Worm (Caenorhabditis elegans) whole organism, L4 larva: Measurements from ENCODE around the gene nhl-3.

Experiments
- D1046.2 ChIP-seq: fragments of 200-800 bp; sonication (Bioruptor generic); IDR thresholded peaks from 2 replicates; pipeline ENCODE4 v1.3.6; 2022; ENCODE audit warnings: missing genetic modification characterization, missing compliant biosample characterization
- F26F4.8 ChIP-seq: fragments of 200-800 bp; sonication (Bioruptor generic); conservative IDR thresholded peaks from 2 replicates; pipeline ENCODE4 v1.3.6; 2022; ENCODE audit warnings: missing genetic modification characterization, missing compliant biosample characterization
- F37D6.2 ChIP-seq: sonication (generic microtip); optimal IDR thresholded peaks from 2 replicates; lab custom pipeline; 2016; ENCODE audit warnings: mild to moderate bottlenecking, missing genetic modification characterization, missing compliant biosample characterization
- F49E8.2 ChIP-seq: sonication (generic microtip); optimal IDR thresholded peaks from 2 replicates; lab custom pipeline; 2016; ENCODE audit warnings: missing compliant biosample characterization, mild to moderate bottlenecking, missing genetic modification characterization, borderline replicate concordance
- R02D3.7 ChIP-seq: fragments of 150-350 bp; sonication (generic microtip); optimal IDR thresholded peaks from 3 replicates; lab custom pipeline; 2014; ENCODE audit warnings: missing biosample characterization, missing genetic modification characterization
- Y5F2A.4 ChIP-seq: fragments of 200-800 bp; sonication (Bioruptor generic); optimal IDR thresholded peaks from 2 replicates; lab custom pipeline; 2018; ENCODE audit warnings: mild to moderate bottlenecking, missing genetic modification characterization, missing compliant biosample characterization
- ZK337.2 ChIP-seq: fragments of 200-800 bp; sonication (Bioruptor generic); IDR thresholded peaks from 2 replicates; pipeline ENCODE4 v1.3.6; 2022; ENCODE audit warnings: missing genetic modification reagents, missing genetic modification characterization, missing compliant biosample characterization
- aha-1 ChIP-seq: fragments of 150-350 bp; peaks from one replicate; lab custom pipeline; 2014; ENCODE audit warnings: missing biosample characterization, missing genetic modification characterization
- aly-2 ChIP-seq: sonication (generic microtip); optimal IDR thresholded peaks from 2 replicates; lab custom pipeline; 2018; ENCODE audit warnings: missing biosample characterization, missing genetic modification characterization
- ama-1 ChIP-seq: fragments of 150-350 bp; optimal IDR thresholded peaks from 2 replicates; lab custom pipeline; 2014; ENCODE audit warnings: inconsistent platforms, mixed read lengths
- ceh-20 ChIP-seq: fragments of 200-800 bp; sonication (Bioruptor generic); IDR thresholded peaks from 2 replicates; pipeline ENCODE4 v1.3.6; 2022; ENCODE audit warnings: missing genetic modification reagents, missing genetic modification characterization, missing compliant biosample characterization
- ceh-32 ChIP-seq: sonication (generic microtip); optimal IDR thresholded peaks from 2 replicates; lab custom pipeline; 2016; ENCODE audit warnings: mild to moderate bottlenecking, missing genetic modification characterization, missing compliant biosample characterization; ENCODE audit not compliant: poor library complexity
- ceh-44 ChIP-seq: fragments of 200-800 bp; sonication (Bioruptor generic); IDR thresholded peaks from 2 replicates; pipeline ENCODE4 v1.3.6; 2022; ENCODE audit warnings: missing genetic modification reagents, missing genetic modification characterization, missing compliant biosample characterization
- daf-12 ChIP-seq: fragments of 150-350 bp; optimal IDR thresholded peaks from 2 replicates; lab custom pipeline; 2014; ENCODE audit warnings: missing biosample characterization, missing genetic modification reagents, missing genetic modification characterization
- daf-16 ChIP-seq, 3 experiments: sonication (generic microtip); optimal IDR thresholded peaks; 2 replicates each; lab custom pipeline; 2016 to 2017; ENCODE audit warnings: missing genetic modification characterization in 3 of 3, missing genetic modification reagents in 3 of 3, mild to moderate bottlenecking in 2 of 3, missing compliant biosample characterization in 2 of 3, missing biosample characterization in 1 of 3, moderate library complexity in 1 of 3
- dmd-6 ChIP-seq: fragments of 200-800 bp; sonication (Bioruptor generic); IDR thresholded peaks from 2 replicates; pipeline ENCODE4 v1.3.6; 2022; ENCODE audit warnings: missing genetic modification reagents, missing genetic modification characterization, missing compliant biosample characterization
- dmd-8 ChIP-seq: fragments of 200-800 bp; sonication (Bioruptor generic); IDR thresholded peaks from 2 replicates; pipeline ENCODE4 v1.3.6; 2022; ENCODE audit warnings: missing genetic modification characterization, missing compliant biosample characterization
- duxl-1 ChIP-seq: sonication (generic microtip); optimal IDR thresholded peaks from 2 replicates; lab custom pipeline; 2016; ENCODE audit warnings: mild to moderate bottlenecking, missing genetic modification characterization, moderate library complexity, missing compliant biosample characterization; ENCODE audit not compliant: poor library complexity
- dve-1 ChIP-seq: sonication (generic microtip); optimal IDR thresholded peaks from 2 replicates; lab custom pipeline; 2017; ENCODE audit warnings: antibody characterized with exemption, mild to moderate bottlenecking, missing genetic modification characterization, missing compliant biosample characterization; ENCODE audit not compliant: insufficient read depth
- fkh-10 ChIP-seq: fragments of 150-350 bp; optimal IDR thresholded peaks from 2 replicates; lab custom pipeline; 2014; ENCODE audit warnings: missing biosample characterization, missing genetic modification reagents, missing genetic modification characterization
- hlh-11 ChIP-seq: fragments of 200-800 bp; sonication (Bioruptor generic); optimal IDR thresholded peaks from 2 replicates; lab custom pipeline; 2018; ENCODE audit warnings: mild to moderate bottlenecking, missing genetic modification characterization, missing compliant biosample characterization
- hlh-30 ChIP-seq: sonication (generic microtip); optimal IDR thresholded peaks from 2 replicates; lab custom pipeline; 2017; ENCODE audit warnings: antibody characterized with exemption, mild to moderate bottlenecking, missing genetic modification characterization, missing compliant biosample characterization; ENCODE audit not compliant: insufficient read depth
- hmg-1.1 ChIP-seq: fragments of 200-800 bp; sonication (Bioruptor generic); IDR thresholded peaks from 2 replicates; pipeline ENCODE4 v1.3.6; 2022; ENCODE audit warnings: missing genetic modification reagents, missing genetic modification characterization, missing compliant biosample characterization
- lin-1 ChIP-seq: fragments of 200-800 bp; sonication (Bioruptor generic); IDR thresholded peaks from 2 replicates; pipeline ENCODE4 v1.3.6; 2022; ENCODE audit warnings: missing genetic modification reagents, missing genetic modification characterization, missing compliant biosample characterization
- lin-13 ChIP-seq: fragments of 150-350 bp; optimal IDR thresholded peaks from 2 replicates; lab custom pipeline; 2014; ENCODE audit warnings: missing biosample characterization, missing genetic modification reagents, missing genetic modification characterization
- lin-15B ChIP-seq: fragments of 150-350 bp; sonication (generic microtip); optimal IDR thresholded peaks from 3 replicates; lab custom pipeline; 2014; ENCODE audit warnings: missing biosample characterization, missing genetic modification characterization
- lin-38 ChIP-seq: fragments of 200-800 bp; sonication (Bioruptor generic); IDR thresholded peaks from 2 replicates; pipeline ENCODE4 v1.3.6; 2022; ENCODE audit warnings: missing genetic modification reagents, missing genetic modification characterization, missing compliant biosample characterization
- lin-39 ChIP-seq: fragments of 150-350 bp; optimal IDR thresholded peaks from 2 replicates; lab custom pipeline; 2014; ENCODE audit warnings: missing biosample characterization, missing genetic modification reagents, missing genetic modification characterization
- mep-1 ChIP-seq: fragments of 150-350 bp; sonication (generic microtip); optimal IDR thresholded peaks from 3 replicates; lab custom pipeline; 2014; ENCODE audit warnings: missing biosample characterization, missing genetic modification characterization
- mes-2 ChIP-seq: sonication (generic microtip); optimal IDR thresholded peaks from 2 replicates; lab custom pipeline; 2016; ENCODE audit warnings: missing genotype, mild to moderate bottlenecking, missing genetic modification characterization, missing compliant biosample characterization; ENCODE audit not compliant: poor library complexity, severe bottlenecking
- mxl-3 ChIP-seq: fragments of 200-800 bp; sonication (Bioruptor generic); optimal IDR thresholded peaks from 2 replicates; lab custom pipeline; 2018; ENCODE audit warnings: mild to moderate bottlenecking, missing genetic modification characterization, missing compliant biosample characterization
- nhr-102 ChIP-seq: sonication (generic microtip); optimal IDR thresholded peaks from 2 replicates; lab custom pipeline; 2016; ENCODE audit warnings: mild to moderate bottlenecking, missing genetic modification characterization, moderate library complexity, missing compliant biosample characterization
- nhr-237 ChIP-seq: sonication (generic microtip); optimal IDR thresholded peaks from 2 replicates; lab custom pipeline; 2017; ENCODE audit warnings: missing biosample characterization, missing genetic modification characterization
- nhr-25 ChIP-seq: sonication (generic microtip); optimal IDR thresholded peaks from 2 replicates; lab custom pipeline; 2017; ENCODE audit warnings: missing genetic modification characterization, mild to moderate bottlenecking, missing compliant biosample characterization, antibody characterized with exemption, moderate library complexity, borderline replicate concordance; ENCODE audit not compliant: insufficient read depth
- nhr-28 ChIP-seq: fragments of 150-350 bp; optimal IDR thresholded peaks from 2 replicates; lab custom pipeline; 2014; ENCODE audit warnings: missing biosample characterization, missing genetic modification characterization
- nhr-41 ChIP-seq: fragments of 200-800 bp; sonication (Bioruptor generic); IDR thresholded peaks from 2 replicates; pipeline ENCODE4 v1.3.6; 2022; ENCODE audit warnings: missing genetic modification reagents, missing genetic modification characterization, missing compliant biosample characterization
- nhr-42 ChIP-seq: fragments of 200-800 bp; sonication (Bioruptor generic); IDR thresholded peaks from 2 replicates; pipeline ENCODE4 v1.3.6; 2022; ENCODE audit warnings: missing genetic modification characterization, missing compliant biosample characterization
- nhr-48 ChIP-seq: sonication (generic microtip); optimal IDR thresholded peaks from 2 replicates; lab custom pipeline; 2016; ENCODE audit warnings: mild to moderate bottlenecking, missing genetic modification characterization, missing compliant biosample characterization
- pha-4 ChIP-seq, 2 experiments: fragments of 150-350 bp in 1 of 2; fragments of 200-800 bp in 1 of 2; sonication (Bioruptor generic) in 1 of 2; IDR thresholded peaks in 1 of 2; optimal IDR thresholded peaks in 1 of 2; 2 replicates each; pipeline versions ENCODE4 v1.3.6 to Lab custom; 2014 to 2022; ENCODE audit warnings: missing genetic modification characterization in 2 of 2, missing genetic modification reagents in 2 of 2, missing biosample characterization in 1 of 2, missing compliant biosample characterization in 1 of 2
- saeg-2 ChIP-seq: fragments of 200-800 bp; sonication (Bioruptor generic); IDR thresholded peaks from 2 replicates; pipeline ENCODE4 v1.3.6; 2022; ENCODE audit warnings: missing genetic modification reagents, missing genetic modification characterization, missing compliant biosample characterization
- snpc-1.2 ChIP-seq: fragments of 200-800 bp; sonication (Bioruptor generic); IDR thresholded peaks from 2 replicates; pipeline ENCODE4 v1.3.6; 2022; ENCODE audit warnings: missing genetic modification reagents, missing genetic modification characterization, missing compliant biosample characterization
- unc-62 ChIP-seq, 3 experiments: fragments of 150-350 bp in 1 of 3; sonication (generic microtip); optimal IDR thresholded peaks in 2 of 3; peaks in 1 of 3; 1 replicate in 1 of 3; 2 replicates in 2 of 3; lab custom pipeline; 2014 to 2017; ENCODE audit warnings: missing biosample characterization in 3 of 3, missing genetic modification characterization in 3 of 3, missing genetic modification reagents in 3 of 3, missing genotype in 1 of 3
- zip-2 ChIP-seq: fragments of 150-350 bp; optimal IDR thresholded peaks from 2 replicates; lab custom pipeline; 2014; ENCODE audit warnings: missing biosample characterization, missing genetic modification characterization

nhl-3 gene

ce11 chrII:624443-624842 is 22.5 kb upstream of the nhl-3 start, which contains the start of gene T04B8.5:
Gene T04B8.5, minus strand, starts transcription at chrII:624543.
- TF ChIP-seq mes-2 (no peak), aly-2 (tag; lab: Kevin White, UChicago) (no peak), snpc-1.2 (GFP tag; lab: Robert Waterston, UW) (no peak), dmd-8 (GFP tag; lab: Robert Waterston, UW) (no peak), aha-1 (tag; lab: Kevin White, UChicago) (peak; percentile 55), fkh-10 (GFP tag; lab: Kevin White, UChicago) (no peak)

ce11 chrII:622478-622877 is 20.6 kb upstream of the nhl-3 start:
- TF ChIP-seq duxl-1 (tag; lab: Kevin White, UChicago) (no peak), ceh-32 (no peak), ama-1 (lab: Kevin White, UChicago) (no peak), ceh-20 (GFP tag; lab: Robert Waterston, UW) (no peak), F49E8.2 (tag; lab: Kevin White, UChicago) (no peak), unc-62 (GFP tag; optimal IDR thresholded peaks at IDR 0.05 in 1 of 2; lab: Kevin White, UChicago) (peak in 1 of 2 experiments; percentile 54), unc-62 (tag; optimal IDR thresholded peaks at IDR 0.05; lab: Kevin White, UChicago) (no peak), lin-38 (GFP tag; lab: Robert Waterston, UW) (no peak), mep-1 (tag; lab: Kevin White, UChicago) (peak; percentile 1), F37D6.2 (tag; lab: Kevin White, UChicago) (no peak), hmg-1.1 (GFP tag; lab: Robert Waterston, UW) (peak; percentile 65), hlh-11 (peak; percentile 29), lin-39 (tag; lab: Kevin White, UChicago) (no peak), saeg-2 (GFP tag; lab: Robert Waterston, UW) (no peak), Y5F2A.4 (GFP tag; lab: Kevin White, UChicago) (no peak), hlh-30 (tag; lab: Kevin White, UChicago) (peak; percentile 12), R02D3.7 (tag; lab: Kevin White, UChicago) (no peak), dmd-6 (GFP tag; lab: Robert Waterston, UW) (peak; percentile 47; the same call in 1 of the 2 replicates), nhr-28 (tag; lab: Kevin White, UChicago) (peak; percentile 27), zip-2 (tag; lab: Kevin White, UChicago) (no peak), nhr-42 (GFP tag; lab: Robert Waterston, UW) (no peak), nhr-237 (tag; lab: Kevin White, UChicago) (no peak), lin-15B (no peak), ceh-44 (GFP tag; lab: Robert Waterston, UW) (no peak), nhr-41 (GFP tag; lab: Robert Waterston, UW) (no peak), mxl-3 (GFP tag; lab: Kevin White, UChicago) (no peak), mes-2 (peak; percentile 46), D1046.2 (no peak), lin-13 (GFP tag; lab: Kevin White, UChicago) (no peak), F26F4.8 (no peak), pha-4 (GFP tag; IDR thresholded peaks at IDR 0.05; lab: Robert Waterston, UW) (no peak), pha-4 (tag; optimal IDR thresholded peaks at IDR 0.05; lab: Kevin White, UChicago) (no peak), nhr-48 (tag; lab: Kevin White, UChicago) (no peak), nhr-25 (tag; lab: Kevin White, UChicago) (no peak), daf-16 (GFP tag; optimal IDR thresholded peaks at IDR 0.05; lab: Kevin White, UChicago) (no peak), daf-16 (tag; optimal IDR thresholded peaks at IDR 0.05; lab: Kevin White, UChicago) (peak; percentile 39), ZK337.2 (GFP tag; lab: Robert Waterston, UW) (no peak), lin-1 (GFP tag; lab: Robert Waterston, UW) (no peak), dve-1 (tag; lab: Kevin White, UChicago) (peak; percentile 24), daf-12 (tag; lab: Kevin White, UChicago) (no peak), nhr-102 (tag; lab: Kevin White, UChicago) (no peak), dmd-8 (GFP tag; lab: Robert Waterston, UW) (no peak)
